Fruit fly (Drosophila melanogaster) whole organism, embryonic: ENCODE measurements around the gene CG7781.

Experiments
- Atf3 ChIP-seq: fragments of 200-800 bp; sonication (Bioruptor generic); optimal IDR thresholded peaks from 3 replicates; lab custom pipeline; 2016; ENCODE audit warnings: missing biosample characterization, missing genetic modification characterization
- B-H1 ChIP-seq: fragments of 200-800 bp; sonication (Bioruptor generic); IDR thresholded peaks from 3 replicates; pipeline ENCODE4 v1.3.6; 2022; ENCODE audit warnings: missing biosample characterization, missing genetic modification characterization
- Bteb2 ChIP-seq: fragments of 200-800 bp; sonication (Bioruptor generic); optimal IDR thresholded peaks from 2 replicates; lab custom pipeline; 2016; ENCODE audit warnings: missing biosample characterization, missing genetic modification characterization
- CG10209 ChIP-seq: fragments of 200-800 bp; sonication (Bioruptor generic); optimal IDR thresholded peaks from 3 replicates; lab custom pipeline; 2017; ENCODE audit warnings: missing biosample characterization, mild to moderate bottlenecking, missing genetic modification characterization, missing genetic modification reagents
- CG13424 ChIP-seq: fragments of 200-800 bp; sonication (Bioruptor generic); optimal IDR thresholded peaks from 2 replicates; lab custom pipeline; 2019; ENCODE audit warnings: missing biosample characterization, mild to moderate bottlenecking, missing genetic modification characterization, moderate library complexity
- CG13624 ChIP-seq: fragments of 200-800 bp; sonication (Bioruptor generic); optimal IDR thresholded peaks from 2 replicates; lab custom pipeline; 2016; ENCODE audit warnings: missing biosample characterization, missing genetic modification characterization
- CG15011 ChIP-seq: fragments of 200-800 bp; sonication (Bioruptor generic); optimal IDR thresholded peaks from 3 replicates; lab custom pipeline; 2018; ENCODE audit warnings: missing biosample characterization, mild to moderate bottlenecking, missing genetic modification characterization
- CG15479 ChIP-seq: fragments of 200-800 bp; sonication (Bioruptor generic); optimal IDR thresholded peaks from 3 replicates; lab custom pipeline; 2019; ENCODE audit warnings: missing biosample characterization, mild to moderate bottlenecking, missing genetic modification characterization, moderate library complexity
- CG15696 ChIP-seq: fragments of 200-800 bp; sonication (Bioruptor generic); optimal IDR thresholded peaks from 2 replicates; lab custom pipeline; 2019; ENCODE audit warnings: missing biosample characterization, mild to moderate bottlenecking, missing genetic modification characterization, moderate library complexity
- CG1647 ChIP-seq: fragments of 200-800 bp; sonication (Bioruptor generic); optimal IDR thresholded peaks from 3 replicates; lab custom pipeline; 2016; ENCODE audit warnings: missing biosample characterization, missing genetic modification characterization
- CG32767 ChIP-seq: fragments of 200-800 bp; sonication (Bioruptor generic); IDR thresholded peaks from 2 replicates; pipeline ENCODE4 v1.3.6; 2022; ENCODE audit warnings: missing biosample characterization, missing genetic modification characterization
- CG43689 ChIP-seq: fragments of 200-800 bp; sonication (Bioruptor generic); IDR thresholded peaks from 2 replicates; pipeline ENCODE4 v1.3.6; 2022; ENCODE audit warnings: missing biosample characterization, missing genetic modification characterization
- CG6683 ChIP-seq: fragments of 200-800 bp; sonication (Bioruptor generic); optimal IDR thresholded peaks from 2 replicates; lab custom pipeline; 2017; ENCODE audit warnings: missing biosample characterization, mild to moderate bottlenecking, missing genetic modification characterization, missing genetic modification reagents
- CG7271 ChIP-seq: fragments of 200-800 bp; sonication (Bioruptor generic); optimal IDR thresholded peaks from 2 replicates; lab custom pipeline; 2018; ENCODE audit warnings: missing biosample characterization, mild to moderate bottlenecking, missing genetic modification characterization, moderate library complexity
- CG7839 ChIP-seq: fragments of 200-800 bp; sonication (Bioruptor generic); optimal IDR thresholded peaks from 3 replicates; lab custom pipeline; 2018; ENCODE audit warnings: missing biosample characterization, mild to moderate bottlenecking, missing genetic modification characterization, moderate library complexity
- CG7963 ChIP-seq: fragments of 200-800 bp; sonication (Bioruptor generic); IDR thresholded peaks from 3 replicates; pipeline ENCODE4 v1.3.6; 2022; ENCODE audit warnings: missing biosample characterization, missing genetic modification characterization; ENCODE audit not compliant: partially characterized antibody
- CG8089 ChIP-seq: fragments of 200-800 bp; sonication (Bioruptor generic); optimal IDR thresholded peaks from 3 replicates; lab custom pipeline; 2016; ENCODE audit warnings: missing biosample characterization, missing genetic modification characterization
- CG8359 ChIP-seq: fragments of 200-800 bp; sonication (Bioruptor generic); optimal IDR thresholded peaks from 2 replicates; lab custom pipeline; 2017; ENCODE audit warnings: missing biosample characterization, mild to moderate bottlenecking, missing genetic modification characterization, borderline replicate concordance
- CG9797 ChIP-seq: fragments of 200-800 bp; sonication (Bioruptor generic); optimal IDR thresholded peaks from 3 replicates; lab custom pipeline; 2018; ENCODE audit warnings: missing biosample characterization, mild to moderate bottlenecking, missing genetic modification characterization
- CkIIα-i1 ChIP-seq: fragments of 200-800 bp; sonication (Bioruptor generic); IDR thresholded peaks from 2 replicates; pipeline ENCODE4 v1.3.6; 2022; ENCODE audit warnings: missing biosample characterization, missing genetic modification characterization
- D19B ChIP-seq: fragments of 200-800 bp; sonication (Bioruptor generic); optimal IDR thresholded peaks from 2 replicates; lab custom pipeline; 2017; ENCODE audit warnings: missing biosample characterization, mild to moderate bottlenecking, missing genetic modification characterization
- Doc2 ChIP-seq: fragments of 200-800 bp; sonication (Bioruptor generic); IDR thresholded peaks from 2 replicates; pipeline ENCODE4 v1.3.6; 2022; ENCODE audit warnings: missing biosample characterization, missing genetic modification characterization
- Dp ChIP-seq: fragments of 200-800 bp; sonication (Bioruptor generic); optimal IDR thresholded peaks from 2 replicates; lab custom pipeline; 2018; ENCODE audit warnings: missing biosample characterization, mild to moderate bottlenecking, missing genetic modification characterization, moderate library complexity
- Fer1 ChIP-seq: fragments of 200-800 bp; sonication (Bioruptor generic); optimal IDR thresholded peaks from 2 replicates; lab custom pipeline; 2017; ENCODE audit warnings: missing biosample characterization, mild to moderate bottlenecking, missing genetic modification characterization
- Hmr ChIP-seq: fragments of 200-800 bp; sonication (Bioruptor generic); optimal IDR thresholded peaks from 3 replicates; lab custom pipeline; 2017; ENCODE audit warnings: mild to moderate bottlenecking, missing biosample characterization, missing genetic modification reagents, missing genetic modification characterization
- Meics ChIP-seq: fragments of 200-800 bp; sonication (Bioruptor generic); optimal IDR thresholded peaks from 2 replicates; lab custom pipeline; 2017; ENCODE audit warnings: missing biosample characterization, mild to moderate bottlenecking, missing genetic modification characterization
- Mes4 ChIP-seq: fragments of 200-800 bp; sonication (Bioruptor generic); optimal IDR thresholded peaks from 2 replicates; lab custom pipeline; 2016; ENCODE audit warnings: missing biosample characterization, missing genetic modification characterization
- Oaz ChIP-seq: fragments of 200-800 bp; sonication (Bioruptor generic); IDR thresholded peaks from 2 replicates; pipeline ENCODE4 v1.3.6; 2022; ENCODE audit warnings: missing biosample characterization, missing genetic modification characterization
- Opbp ChIP-seq: fragments of 200-800 bp; sonication (Bioruptor generic); IDR thresholded peaks from 3 replicates; pipeline ENCODE4 v1.3.6; 2022; ENCODE audit warnings: missing biosample characterization, missing genetic modification characterization; ENCODE audit not compliant: partially characterized antibody
- Scr ChIP-seq: fragments of 200-800 bp; sonication (Bioruptor generic); IDR thresholded peaks from 2 replicates; pipeline ENCODE4 v1.3.6; 2022; ENCODE audit warnings: missing biosample characterization, missing genetic modification characterization; ENCODE audit not compliant: partially characterized antibody
- ara ChIP-seq: fragments of 200-800 bp; sonication (Bioruptor generic); IDR thresholded peaks from 2 replicates; pipeline ENCODE4 v1.3.6; 2022; ENCODE audit warnings: missing biosample characterization, missing genetic modification characterization
- ato ChIP-seq: fragments of 200-800 bp; sonication (Bioruptor generic); IDR thresholded peaks from 2 replicates; pipeline ENCODE4 v1.3.6; 2022; ENCODE audit warnings: missing biosample characterization, missing genetic modification characterization; ENCODE audit not compliant: partially characterized antibody
- bigmax ChIP-seq: fragments of 200-800 bp; sonication (Bioruptor generic); optimal IDR thresholded peaks from 2 replicates; lab custom pipeline; 2018; ENCODE audit warnings: missing biosample characterization, mild to moderate bottlenecking, missing genetic modification characterization
- dati ChIP-seq: fragments of 200-800 bp; sonication (Bioruptor generic); IDR thresholded peaks from 2 replicates; pipeline ENCODE4 v1.3.6; 2022; ENCODE audit warnings: missing biosample characterization, missing genetic modification characterization
- dm ChIP-seq: fragments of 200-800 bp; sonication (Bioruptor generic); optimal IDR thresholded peaks from 3 replicates; lab custom pipeline; 2016; ENCODE audit warnings: missing biosample characterization, missing genetic modification characterization
- exex ChIP-seq: fragments of 200-800 bp; sonication (Bioruptor generic); optimal IDR thresholded peaks from 4 replicates; lab custom pipeline; 2018; ENCODE audit warnings: missing biosample characterization, mild to moderate bottlenecking, missing genetic modification characterization, moderate library complexity
- ftz-f1 ChIP-seq: fragments of 200-800 bp; sonication (Bioruptor generic); optimal IDR thresholded peaks from 2 replicates; lab custom pipeline; 2016; ENCODE audit warnings: missing biosample characterization, missing genetic modification characterization
- inv ChIP-seq: fragments of 200-800 bp; sonication (Bioruptor generic); IDR thresholded peaks from 2 replicates; pipeline ENCODE4 v1.3.6; 2022; ENCODE audit warnings: missing biosample characterization, missing genetic modification characterization; ENCODE audit not compliant: partially characterized antibody
- jumu ChIP-seq: fragments of 200-800 bp; sonication (Bioruptor generic); optimal IDR thresholded peaks from 3 replicates; lab custom pipeline; 2016; ENCODE audit warnings: missing biosample characterization, missing genetic modification characterization
- nerfin-2 ChIP-seq: fragments of 200-800 bp; sonication (Bioruptor generic); IDR thresholded peaks from 2 replicates; pipeline ENCODE4 v1.3.6; 2022; ENCODE audit warnings: missing biosample characterization, missing genetic modification characterization; ENCODE audit not compliant: partially characterized antibody
- nom ChIP-seq: fragments of 200-800 bp; sonication (Bioruptor generic); optimal IDR thresholded peaks from 2 replicates; lab custom pipeline; 2017; ENCODE audit warnings: missing biosample characterization, missing genetic modification characterization, mild to moderate bottlenecking, moderate library complexity, missing genetic modification reagents
- oc ChIP-seq: fragments of 200-800 bp; sonication (Bioruptor generic); optimal IDR thresholded peaks from 2 replicates; lab custom pipeline; 2018; ENCODE audit warnings: missing biosample characterization, mild to moderate bottlenecking, missing genetic modification characterization, moderate library complexity
- salm ChIP-seq: fragments of 200-800 bp; sonication (Bioruptor generic); optimal IDR thresholded peaks from 2 replicates; lab custom pipeline; 2018; ENCODE audit warnings: missing biosample characterization, mild to moderate bottlenecking, missing genetic modification characterization
- sens-2 ChIP-seq: fragments of 200-800 bp; sonication (Bioruptor generic); IDR thresholded peaks from 2 replicates; pipeline ENCODE4 v1.3.6; 2022; ENCODE audit warnings: missing biosample characterization, missing genetic modification characterization
- ssp ChIP-seq: fragments of 200-800 bp; sonication (Bioruptor generic); IDR thresholded peaks from 2 replicates; pipeline ENCODE4 v1.3.6; 2022; ENCODE audit warnings: missing biosample characterization, missing genetic modification characterization
- unc-4 ChIP-seq: fragments of 200-800 bp; sonication (Bioruptor generic); IDR thresholded peaks from 2 replicates; pipeline ENCODE4 v1.3.6; 2022; ENCODE audit warnings: missing biosample characterization, missing genetic modification characterization; ENCODE audit not compliant: partially characterized antibody
- vfl ChIP-seq: fragments of 200-800 bp; sonication (Bioruptor generic); optimal IDR thresholded peaks from 2 replicates; lab custom pipeline; 2016; ENCODE audit warnings: missing biosample characterization, missing genetic modification characterization
- zf30C ChIP-seq: fragments of 200-800 bp; sonication (Bioruptor generic); optimal IDR thresholded peaks from 3 replicates; lab custom pipeline; 2018; ENCODE audit warnings: missing biosample characterization, mild to moderate bottlenecking, missing genetic modification characterization

Gene CG7781

dm6 chr2L:8362273-8362954 lies 37.2 kb upstream of the CG7781 start, which contains the start of gene CG7627 (continued):
- TF ChIP-seq ato (no peak), Scr (GFP tag; lab: Robert Waterston, UW) (0 out of 2 replicates have a peak, but pooled peaks have one; percentile 26), Atf3 (GFP tag; lab: Kevin White, UChicago) (peak; percentile 44), sens-2 (GFP tag; lab: Robert Waterston, UW) (no peak), Dp (no peak), CG9797 (GFP tag; lab: Kevin White, UChicago) (no peak), CG10209 (peak; percentile 79), exex (tag; lab: Kevin White, UChicago) (peak; percentile 77), CG15696 (tag; lab: Kevin White, UChicago) (peak; percentile 65), CG13624 (GFP tag; lab: Kevin White, UChicago) (peak; percentile 45), ssp (GFP tag; lab: Robert Waterston, UW) (peak; percentile 58), CG6683 (GFP tag; lab: Kevin White, UChicago) (peak; percentile 63), zf30C (GFP tag; lab: Kevin White, UChicago) (no peak), nerfin-2 (GFP tag; lab: Robert Waterston, UW) (no peak), CkIIα-i1 (GFP tag; lab: Robert Waterston, UW) (0 out of 2 replicates have a peak, but pooled peaks have one; percentile 37), CG15011 (GFP tag; lab: Kevin White, UChicago) (peak; percentile 1), dm (GFP tag; lab: Kevin White, UChicago) (peak; percentile 52), CG15479 (GFP tag; lab: Kevin White, UChicago) (no peak), CG7271 (tag; lab: Kevin White, UChicago) (no peak), dati (GFP tag; lab: Robert Waterston, UW) (peak; percentile 61; the same call in 1 of the 2 replicates), vfl (peak; percentile 65), CG32767 (GFP tag; lab: Robert Waterston, UW) (peak; percentile 64; the same call in 1 of the 2 replicates), oc (tag; lab: Kevin White, UChicago) (no peak), CG13424 (tag; lab: Kevin White, UChicago) (peak; percentile 78), D19B (GFP tag; lab: Kevin White, UChicago) (peak; percentile 64), CG43689 (no peak), CG7839 (peak; percentile 80), Bteb2 (GFP tag; lab: Kevin White, UChicago) (peak; percentile 10), B-H1 (GFP tag; lab: Robert Waterston, UW) (no peak), unc-4 (GFP tag; lab: Robert Waterston, UW) (no peak), CG8089 (GFP tag; lab: Kevin White, UChicago) (peak; percentile 62), CG8359 (GFP tag; lab: Kevin White, UChicago) (peak; percentile 39), CG1647 (GFP tag; lab: Kevin White, UChicago) (peak; percentile 46), Fer1 (GFP tag; lab: Kevin White, UChicago) (peak; percentile 86), Doc2 (GFP tag; lab: Robert Waterston, UW) (peak; percentile 21; the same call in 1 of the 2 replicates), ara (GFP tag; lab: Robert Waterston, UW) (peak; percentile 71), jumu (GFP tag; lab: Kevin White, UChicago) (peak; percentile 76), bigmax (GFP tag; lab: Kevin White, UChicago) (no peak), Hmr (GFP tag; lab: Kevin White, UChicago) (peak; percentile 84), Mes4 (GFP tag; lab: Kevin White, UChicago) (peak; percentile 35), inv (no peak), salm (no peak), Oaz (GFP tag; lab: Robert Waterston, UW) (peak; percentile 48; the same call in 1 of the 2 replicates), ftz-f1 (GFP tag; lab: Kevin White, UChicago) (no peak), nom (GFP tag; lab: Kevin White, UChicago) (peak; percentile 48), Meics (peak; percentile 84), CG7963 (no peak), Opbp (GFP tag; lab: Robert Waterston, UW) (no peak)
